Fruit fly (Drosophila melanogaster): ENCODE results near the gene t.

Gene t

dm6 chrX:9193604-9194003 lies 29.5 kb downstream of the t start, which contains the start of gene CG12106 (continued):
- TF ChIP-seq klu (GFP tag; IDR thresholded peaks at IDR 0.05) = no peak
- peak; percentile 37 for TF ChIP-seq fd96Cb (tag; optimal IDR thresholded peaks at IDR 0.05)
- no peak for TF ChIP-seq BtbVII (GFP tag; optimal IDR thresholded peaks at IDR 0.05)
- TF ChIP-seq CG17912 (GFP tag; optimal IDR thresholded peaks at IDR 0.05) = no peak
- no peak for TF ChIP-seq gt (GFP tag; IDR thresholded peaks at IDR 0.05)
- no peak for TF ChIP-seq BEAF-32 (GFP tag; optimal IDR thresholded peaks at IDR 0.05)
- no peak for TF ChIP-seq HLHmδ (GFP tag; optimal IDR thresholded peaks at IDR 0.05)
- no peak for TF ChIP-seq tll (GFP tag; optimal IDR thresholded peaks at IDR 0.05)
- no peak for TF ChIP-seq CG1529 (GFP tag; optimal IDR thresholded peaks at IDR 0.05)
- TF ChIP-seq MTF-1 (GFP tag; optimal IDR thresholded peaks at IDR 0.05; ENCODE audit: borderline replicate concordance) = no peak
- TF ChIP-seq Sox102F (GFP tag; optimal IDR thresholded peaks at IDR 0.05) = no peak
- TF ChIP-seq CG6654 (GFP tag; optimal IDR thresholded peaks at IDR 0.05) = no peak
- TF ChIP-seq CG5245 (GFP tag; optimal IDR thresholded peaks at IDR 0.05) = no peak
- no peak for TF ChIP-seq ERR (GFP tag; optimal IDR thresholded peaks at IDR 0.05)
- no peak for TF ChIP-seq br (optimal IDR thresholded peaks at IDR 0.05)
- TF ChIP-seq NC2α (GFP tag; optimal IDR thresholded peaks at IDR 0.05) = no peak
- TF ChIP-seq CG15514 (GFP tag; optimal IDR thresholded peaks at IDR 0.05) = peak; percentile 98
- peak; percentile 8 for TF ChIP-seq Sox100B (GFP tag; optimal IDR thresholded peaks at IDR 0.05)
- no peak for TF ChIP-seq CG12071 (GFP tag; optimal IDR thresholded peaks at IDR 0.05)
- no peak for TF ChIP-seq CG8359 (GFP tag; optimal IDR thresholded peaks at IDR 0.05; ENCODE audit: borderline replicate concordance)
- TF ChIP-seq CG1024 (GFP tag; IDR thresholded peaks at IDR 0.05) = no peak
- TF ChIP-seq Hmx (GFP tag; optimal IDR thresholded peaks at IDR 0.05) = no peak
- peak; percentile 34 for TF ChIP-seq CG12942 (GFP tag; optimal IDR thresholded peaks at IDR 0.05)
- TF ChIP-seq exex (tag; optimal IDR thresholded peaks at IDR 0.05) = peak; percentile 28
- no peak for TF ChIP-seq danr (GFP tag; IDR thresholded peaks at IDR 0.05)
- TF ChIP-seq CHES-1-like (GFP tag; optimal IDR thresholded peaks at IDR 0.05) = peak; percentile 15
- no peak for TF ChIP-seq Stat92E (GFP tag; optimal IDR thresholded peaks at IDR 0.05)
- TF ChIP-seq MESR4 (GFP tag; optimal IDR thresholded peaks at IDR 0.05) = no peak
- TF ChIP-seq sens-2 (GFP tag; IDR thresholded peaks at IDR 0.05) = no peak
- TF ChIP-seq ham (GFP tag; IDR thresholded peaks at IDR 0.05) = no peak
- no peak for TF ChIP-seq sd (tag; optimal IDR thresholded peaks at IDR 0.05)
- no peak for TF ChIP-seq Lpt (GFP tag; optimal IDR thresholded peaks at IDR 0.05)
- TF ChIP-seq CG17802 (tag; optimal IDR thresholded peaks at IDR 0.05) = no peak
- peak; percentile 74 for TF ChIP-seq CG2120 (GFP tag; optimal IDR thresholded peaks at IDR 0.05)
- TF ChIP-seq hth (optimal IDR thresholded peaks at IDR 0.05) = no peak
- TF ChIP-seq so (GFP tag; IDR thresholded peaks at IDR 0.05) = no peak
- no peak for TF ChIP-seq CG4820 (GFP tag; optimal IDR thresholded peaks at IDR 0.05)
- TF ChIP-seq maf-S (GFP tag; optimal IDR thresholded peaks at IDR 0.05) = no peak

dm6 chrX:9192429-9192828 lies 30.6 kb downstream of the t start, which contains the start of gene CG12056:
Gene CG12056, plus strand, starts transcription at chrX:9192669.
- peak; percentile 12; the same call in 1 of the 3 replicates for TF ChIP-seq row (GFP tag; IDR thresholded peaks at IDR 0.05)
- TF ChIP-seq trh (GFP tag; optimal IDR thresholded peaks at IDR 0.05) = no peak
- no peak for TF ChIP-seq CG12769 (tag; optimal IDR thresholded peaks at IDR 0.05)
- TF ChIP-seq ranshi (GFP tag; IDR thresholded peaks at IDR 0.05) = peak; percentile 57; the same call in 1 of the 2 replicates
- TF ChIP-seq E2f2 (GFP tag; IDR thresholded peaks at IDR 0.05) = peak; percentile 61
- TF ChIP-seq pzg (GFP tag; optimal IDR thresholded peaks at IDR 0.05) = peak; percentile 23
- TF ChIP-seq Ets65A (GFP tag) = peak; percentile 20
- TF ChIP-seq CG17186 (GFP tag; optimal IDR thresholded peaks at IDR 0.05) = peak; percentile 91
- peak; percentile 31 for TF ChIP-seq MESR4 (GFP tag; optimal IDR thresholded peaks at IDR 0.05)
- TF ChIP-seq MBD-R2 (GFP tag; IDR thresholded peaks at IDR 0.05) = peak; percentile 55
- TF ChIP-seq disco-r (GFP tag; optimal IDR thresholded peaks at IDR 0.05) = no peak
- TF ChIP-seq Dp (GFP tag; optimal IDR thresholded peaks at IDR 0.05) = peak; percentile 56
- peak; percentile 22 for TF ChIP-seq grau (tag; optimal IDR thresholded peaks at IDR 0.05)
- peak; percentile 98 for TF ChIP-seq CG15514 (GFP tag; optimal IDR thresholded peaks at IDR 0.05)
- peak; percentile 62 for TF ChIP-seq Myb (GFP tag; optimal IDR thresholded peaks at IDR 0.05)

Measured in whole organism, embryonic.